Worm (Caenorhabditis elegans) whole organism, L1 larva: ENCODE data around the gene B0001.5.

Source experiments
- mdl-1 ChIP-seq, 2 experiments: fragments of 150-350 bp; optimal IDR thresholded peaks; 2 replicates each; lab custom pipeline; 2014 to 2017; ENCODE audit warnings: missing biosample characterization in 2 of 2, missing genetic modification characterization in 2 of 2, inconsistent platforms in 1 of 2
- swsn-7 ChIP-seq: sonication (generic microtip); optimal IDR thresholded peaks from 2 replicates; lab custom pipeline; 2016; ENCODE audit warnings: missing genetic modification characterization, missing compliant biosample characterization
- zag-1 ChIP-seq: fragments of 150-350 bp; optimal IDR thresholded peaks from 2 replicates; lab custom pipeline; 2014; ENCODE audit warnings: missing biosample characterization, missing genetic modification characterization

ce11 chrIV:12167944-12168343 is 24.8 kb upstream of the B0001.5 start, which contains the start of gene F20B10.3:
- TF ChIP-seq swsn-7 (tag; lab: Kevin White, UChicago) = no peak
- no peak for TF ChIP-seq zag-1 (tag; lab: Kevin White, UChicago)
- TF ChIP-seq mdl-1 (tag; optimal IDR thresholded peaks at IDR 0.05; lab: Kevin White, UChicago) = no peak
